Worm (Caenorhabditis elegans): ENCODE measurements around the gene lst-6.

DNA sequence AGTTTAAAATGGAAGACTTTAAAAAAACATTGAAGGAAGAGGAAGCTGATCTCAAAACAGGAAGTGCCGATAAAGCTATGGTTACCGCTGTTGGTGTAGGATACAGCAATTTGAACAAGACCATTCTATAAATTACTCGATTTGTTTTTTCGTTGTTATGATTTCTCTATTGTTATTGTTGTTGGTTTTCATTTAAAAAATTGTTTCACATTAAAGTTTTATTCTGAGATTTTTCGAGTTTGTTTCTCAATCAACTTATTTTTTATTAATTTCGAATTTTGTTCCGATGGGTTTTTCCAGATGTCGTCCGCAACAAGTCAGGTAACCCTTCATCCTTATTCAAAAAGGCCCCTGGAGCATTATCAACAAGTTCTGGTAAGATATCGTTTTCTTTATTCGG, 29.5 kb upstream of the lst-6 start, which contains the start of gene ZK1127.12:
- TF ChIP-seq lin-13 (GFP tag; optimal IDR thresholded peaks at IDR 0.05), result no peak
- TF ChIP-seq ztf-4 (tag; optimal IDR thresholded peaks at IDR 0.05), result no peak
- no peak for TF ChIP-seq zag-1 (tag; optimal IDR thresholded peaks at IDR 0.05)

Measured in whole organism, L2 larva.